Fruit fly (Drosophila melanogaster): ENCODE data around the gene dgrn.

dgrn gene

dm6 chr3R:5833948-5834504, 9.6 kb downstream of the dgrn start (continued):
- peak; percentile 92 for TF ChIP-seq Eip75B (GFP tag; optimal IDR thresholded peaks at IDR 0.05)
- TF ChIP-seq CG16779 (tag; optimal IDR thresholded peaks at IDR 0.05): peak; percentile 78
- TF ChIP-seq eg (GFP tag; IDR thresholded peaks at IDR 0.05): peak; percentile 94
- TF ChIP-seq net (GFP tag; optimal IDR thresholded peaks at IDR 0.05): peak; percentile 91
- TF ChIP-seq CG15336 (GFP tag; IDR thresholded peaks at IDR 0.05): peak; percentile 96
- peak; percentile 87 for TF ChIP-seq CG8632 (GFP tag; optimal IDR thresholded peaks at IDR 0.05)
- TF ChIP-seq achi (GFP tag; optimal IDR thresholded peaks at IDR 0.05): peak; percentile 91
- TF ChIP-seq Sox14 (GFP tag; optimal IDR thresholded peaks at IDR 0.05): peak; percentile 93
- TF ChIP-seq Lpt (GFP tag; optimal IDR thresholded peaks at IDR 0.05): peak; percentile 91
- peak; percentile 94 for TF ChIP-seq CG3919 (GFP tag; optimal IDR thresholded peaks at IDR 0.05)
- peak; percentile 91 for TF ChIP-seq Smox (GFP tag; optimal IDR thresholded peaks at IDR 0.05)
- peak; percentile 95 for TF ChIP-seq topi (GFP tag; optimal IDR thresholded peaks at IDR 0.05)
- TF ChIP-seq CG10631 (GFP tag; optimal IDR thresholded peaks at IDR 0.05): peak; percentile 92
- TF ChIP-seq pdm3 (GFP tag; optimal IDR thresholded peaks at IDR 0.05): peak; percentile 92
- peak; percentile 45 for TF ChIP-seq Hr38 (GFP tag; optimal IDR thresholded peaks at IDR 0.05)
- peak; percentile 93 for TF ChIP-seq acj6 (GFP tag; optimal IDR thresholded peaks at IDR 0.05)
- peak; percentile 85 for TF ChIP-seq Sox15 (GFP tag; optimal IDR thresholded peaks at IDR 0.05)
- TF ChIP-seq esn (GFP tag; optimal IDR thresholded peaks at IDR 0.05): peak; percentile 93

dm6 chr3R:5836536-5836935, 12.1 kb downstream of the dgrn start:
- TF ChIP-seq fd85E (GFP tag; optimal IDR thresholded peaks at IDR 0.05) (no peak), Ets96B (tag; optimal IDR thresholded peaks at IDR 0.05) (no peak), topi (GFP tag; optimal IDR thresholded peaks at IDR 0.05) (no peak), CG8119 (GFP tag; IDR thresholded peaks at IDR 0.05) (no peak)

DNA sequence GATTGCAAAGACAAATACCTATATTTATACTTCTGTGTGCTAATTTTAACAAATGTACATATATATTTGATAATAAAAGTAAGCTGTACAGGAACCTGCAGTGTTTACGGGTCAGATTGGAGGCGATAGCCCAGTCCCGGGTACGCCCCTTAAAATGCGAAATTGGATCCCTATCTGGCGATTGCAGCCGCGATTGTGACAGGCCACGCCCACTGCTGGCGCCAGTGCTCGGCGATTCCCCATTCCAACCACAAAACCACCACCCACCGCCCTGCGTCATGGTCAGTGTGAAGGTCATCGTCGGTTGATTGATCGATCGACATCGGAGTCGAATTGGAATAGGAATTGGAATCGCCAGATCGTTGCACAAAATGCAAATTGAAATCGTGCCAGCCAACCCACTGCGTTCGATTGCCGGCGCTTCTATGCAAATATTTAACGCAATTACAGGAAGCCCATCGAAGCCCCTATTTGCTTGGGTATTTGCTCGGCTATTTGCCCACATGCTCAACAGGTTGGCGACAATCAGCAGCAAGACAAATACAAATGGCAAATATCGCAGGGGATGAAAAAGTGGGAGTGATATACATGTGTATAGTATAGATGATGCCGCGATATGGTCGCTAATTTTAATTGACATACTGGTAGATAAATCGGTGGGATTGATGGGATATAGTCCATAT, 14.4 kb downstream of the dgrn start:
- no peak for TF ChIP-seq ss (GFP tag; optimal IDR thresholded peaks at IDR 0.05)
- no peak for TF ChIP-seq vri (GFP tag; optimal IDR thresholded peaks at IDR 0.05)
- peak; percentile 19 for TF ChIP-seq CG3032 (tag; optimal IDR thresholded peaks at IDR 0.05)
- peak; percentile 91 for TF ChIP-seq svp (GFP tag)
- peak; percentile 14 for TF ChIP-seq esn (GFP tag; optimal IDR thresholded peaks at IDR 0.05)
- TF ChIP-seq Eip75B (GFP tag; optimal IDR thresholded peaks at IDR 0.05): peak; percentile 18
- TF ChIP-seq achi (GFP tag; optimal IDR thresholded peaks at IDR 0.05): peak; percentile 2
- TF ChIP-seq Hr4 (GFP tag; optimal IDR thresholded peaks at IDR 0.05): no peak
- TF ChIP-seq eg (GFP tag; IDR thresholded peaks at IDR 0.05): no peak
- TF ChIP-seq CG3919 (GFP tag; optimal IDR thresholded peaks at IDR 0.05): peak; percentile 47
- TF ChIP-seq CG4318 (GFP tag; optimal IDR thresholded peaks at IDR 0.05): peak; percentile 21
- TF ChIP-seq CG6792 (GFP tag; optimal IDR thresholded peaks at IDR 0.05): peak; percentile 21
- TF ChIP-seq net (GFP tag; optimal IDR thresholded peaks at IDR 0.05): peak; percentile 46
- no peak for TF ChIP-seq CG6808 (GFP tag; optimal IDR thresholded peaks at IDR 0.05)
- no peak for TF ChIP-seq CG9139 (GFP tag; optimal IDR thresholded peaks at IDR 0.05)
- no peak for TF ChIP-seq lz (GFP tag; optimal IDR thresholded peaks at IDR 0.05)
- peak; percentile 11 for TF ChIP-seq fd59A (GFP tag; optimal IDR thresholded peaks at IDR 0.05)
- no peak for TF ChIP-seq dsx (GFP tag; optimal IDR thresholded peaks at IDR 0.05; ENCODE audit: poor library complexity, severe bottlenecking)
- TF ChIP-seq Sox14 (GFP tag; optimal IDR thresholded peaks at IDR 0.05): no peak
- peak; percentile 53 for TF ChIP-seq CG8632 (GFP tag; optimal IDR thresholded peaks at IDR 0.05)
- TF ChIP-seq CG34406 (GFP tag; optimal IDR thresholded peaks at IDR 0.05): peak; percentile 19
- 0 out of 2 replicates have a peak, but pooled peaks have one; percentile 13 for TF ChIP-seq Gug (GFP tag; IDR thresholded peaks at IDR 0.05)
- TF ChIP-seq CG10669 (GFP tag; optimal IDR thresholded peaks at IDR 0.05): peak; percentile 52
- no peak for TF ChIP-seq CG11902 (GFP tag; optimal IDR thresholded peaks at IDR 0.05)
- TF ChIP-seq OdsH (GFP tag; optimal IDR thresholded peaks at IDR 0.05): peak; percentile 51
- TF ChIP-seq fkh (GFP tag; optimal IDR thresholded peaks at IDR 0.05): peak; percentile 41
- TF ChIP-seq CG6854 (GFP tag; optimal IDR thresholded peaks at IDR 0.05): no peak
- TF ChIP-seq fd85E (GFP tag; optimal IDR thresholded peaks at IDR 0.05): no peak
- no peak for TF ChIP-seq CG32006 (GFP tag; optimal IDR thresholded peaks at IDR 0.05)
- peak; percentile 83 for TF ChIP-seq Eip78C (GFP tag)
- peak; percentile 13 for TF ChIP-seq CG11762 (GFP tag; optimal IDR thresholded peaks at IDR 0.05; ENCODE audit: insufficient read depth)
- peak; percentile 41 for TF ChIP-seq CG10631 (GFP tag; optimal IDR thresholded peaks at IDR 0.05)
- TF ChIP-seq Lpt (GFP tag; optimal IDR thresholded peaks at IDR 0.05): no peak
- no peak for TF ChIP-seq CG15336 (GFP tag; IDR thresholded peaks at IDR 0.05)
- TF ChIP-seq acj6 (GFP tag; optimal IDR thresholded peaks at IDR 0.05): peak; percentile 31
- peak; percentile 39 for TF ChIP-seq CG7368 (GFP tag; optimal IDR thresholded peaks at IDR 0.05)
